Worm (Caenorhabditis elegans): Measurements from ENCODE around the gene W02B12.12.
A peak's percentile ranks its signal among the peaks of the same experiment; 100 is the strongest.

The W02B12.12 gene

ce11 chrII:11514775-11515174, 35.8 kb upstream of the W02B12.12 start, which contains the start of gene srh-44:
srh-44 (plus strand) TSS chrII:11515075.
- TF ChIP-seq fkh-4 (tag; optimal IDR thresholded peaks at IDR 0.05; ENCODE audit: borderline replicate concordance) (no peak), skn-1 (tag; optimal IDR thresholded peaks at IDR 0.05) (no peak), jun-1 (tag; optimal IDR thresholded peaks at IDR 0.05) (no peak), aly-2 (tag; optimal IDR thresholded peaks at IDR 0.05) (no peak), snpc-4 (tag; optimal IDR thresholded peaks at IDR 0.05) (no peak), xbp-1 (tag; optimal IDR thresholded peaks at IDR 0.05) (no peak), lir-3 (tag; optimal IDR thresholded peaks at IDR 0.05; ENCODE audit: poor library complexity) (no peak), mdl-1 (tag; optimal IDR thresholded peaks at IDR 0.05) (no peak), zag-1 (tag; optimal IDR thresholded peaks at IDR 0.05) (no peak), Y116A8C.19 (tag; optimal IDR thresholded peaks at IDR 0.05; ENCODE audit: borderline replicate concordance) (no peak), tbx-2 (tag; optimal IDR thresholded peaks at IDR 0.05) (no peak), pax-3 (tag; optimal IDR thresholded peaks at IDR 0.05) (no peak), nhr-28 (tag; optimal IDR thresholded peaks at IDR 0.05) (no peak), nhr-77 (tag; optimal IDR thresholded peaks at IDR 0.05) (no peak)

ce11 chrII:11512921-11513320, 33.9 kb upstream of the W02B12.12 start:
- no peak for TF ChIP-seq lir-3 (tag; optimal IDR thresholded peaks at IDR 0.05; ENCODE audit: poor library complexity)
- TF ChIP-seq mdl-1 (tag; optimal IDR thresholded peaks at IDR 0.05) = no peak
- TF ChIP-seq efl-1 (optimal IDR thresholded peaks at IDR 0.05) = no peak
- TF ChIP-seq efl-1 (GFP tag; optimal IDR thresholded peaks at IDR 0.05 in 1 of 2) = peak in 1 of 2 experiments; percentile 56
- no peak for TF ChIP-seq unc-86 (tag; optimal IDR thresholded peaks at IDR 0.05)
- no peak for TF ChIP-seq rnt-1 (tag; optimal IDR thresholded peaks at IDR 0.05)

- peak; percentile 19 for TF ChIP-seq nhr-85 (tag)
- no peak for TF ChIP-seq efl-1 (optimal IDR thresholded peaks at IDR 0.05)
- no peak for TF ChIP-seq efl-1 (GFP tag; optimal IDR thresholded peaks at IDR 0.05 in 1 of 2)
These were observed 31.4 kb upstream of the W02B12.12 start, which contains the start of gene npr-41 for ce11 chrII:11510373-11510772. npr-41 (plus strand) TSS chrII:11510673.

ce11 chrII:11503761-11504160, 24.8 kb upstream of the W02B12.12 start:
- TF ChIP-seq tbx-2 (tag; optimal IDR thresholded peaks at IDR 0.05) = no peak

- TF ChIP-seq sptf-1 (tag; optimal IDR thresholded peaks at IDR 0.05) (no peak), mdl-1 (tag; optimal IDR thresholded peaks at IDR 0.05) (no peak), nhr-237 (tag; optimal IDR thresholded peaks at IDR 0.05) (no peak), fkh-10 (GFP tag; optimal IDR thresholded peaks at IDR 0.05) (no peak), nhr-77 (tag; optimal IDR thresholded peaks at IDR 0.05) (no peak), ceh-88 (GFP tag; IDR thresholded peaks at IDR 0.05) (no peak), xbp-1 (tag; optimal IDR thresholded peaks at IDR 0.05) (no peak), snpc-4 (tag; optimal IDR thresholded peaks at IDR 0.05) (no peak), jun-1 (tag; optimal IDR thresholded peaks at IDR 0.05) (no peak), ces-1 (GFP tag; optimal IDR thresholded peaks at IDR 0.05) (no peak), unc-98 (GFP tag; IDR thresholded peaks at IDR 0.05) (no peak), ceh-82 (tag; optimal IDR thresholded peaks at IDR 0.05) (no peak), ceh-63 (GFP tag; optimal IDR thresholded peaks at IDR 0.05) (no peak), blmp-1 (tag; optimal IDR thresholded peaks at IDR 0.05) (peak; percentile 100), nhr-20 (tag; optimal IDR thresholded peaks at IDR 0.05) (peak; percentile 7), nhr-28 (tag; optimal IDR thresholded peaks at IDR 0.05) (no peak), elt-3 (tag; optimal IDR thresholded peaks at IDR 0.05) (peak; percentile 28 to 96 (median 84)), mep-1 (tag; optimal IDR thresholded peaks at IDR 0.05) (no peak), unc-30 (tag; optimal IDR thresholded peaks at IDR 0.05) (no peak), snu-23 (GFP tag; optimal IDR thresholded peaks at IDR 0.05) (no peak), alr-1 (tag; optimal IDR thresholded peaks at IDR 0.05; ENCODE audit: borderline replicate concordance) (no peak), fkh-4 (tag; optimal IDR thresholded peaks at IDR 0.05; ENCODE audit: borderline replicate concordance) (no peak), fkh-8 (tag; optimal IDR thresholded peaks at IDR 0.05) (no peak), nhr-85 (tag) (no peak), sox-4 (tag; optimal IDR thresholded peaks at IDR 0.05) (no peak), zag-1 (tag; optimal IDR thresholded peaks at IDR 0.05) (no peak)
These were observed 23.0 kb upstream of the W02B12.12 start for ce11 chrII:11501956-11502355.

Measured in whole organism, L1 larva.